Worm (Caenorhabditis elegans) whole organism, late embryonic: ENCODE results near the gene bus-8B.

ENCODE experiments used
- K09A11.1 ChIP-seq: sonication (generic microtip); optimal IDR thresholded peaks from 2 replicates; lab custom pipeline; 2017; ENCODE audit warnings: antibody characterized with exemption, mild to moderate bottlenecking, missing genetic modification characterization, missing compliant biosample characterization; ENCODE audit not compliant: insufficient read depth
- ama-1 ChIP-seq: fragments of 150-350 bp; optimal IDR thresholded peaks from 2 replicates; lab custom pipeline; 2014
- ceh-30 ChIP-seq: fragments of 150-350 bp; optimal IDR thresholded peaks from 2 replicates; lab custom pipeline; 2014; ENCODE audit warnings: missing biosample characterization, missing genetic modification characterization
- ceh-6 ChIP-seq: fragments of 200-800 bp; sonication (Bioruptor generic); optimal IDR thresholded peaks from 2 replicates; lab custom pipeline; 2018; ENCODE audit warnings: mild to moderate bottlenecking, missing genetic modification characterization, missing compliant biosample characterization
- ceh-9 ChIP-seq: sonication (generic microtip); optimal IDR thresholded peaks from 2 replicates; lab custom pipeline; 2016; ENCODE audit warnings: mild to moderate bottlenecking, missing genetic modification characterization, inconsistent platforms, missing compliant biosample characterization
- dve-1 ChIP-seq: sonication (generic microtip); optimal IDR thresholded peaks from 2 replicates; lab custom pipeline; 2017; ENCODE audit warnings: antibody characterized with exemption, mild to moderate bottlenecking, missing genetic modification characterization, missing compliant biosample characterization
- eyg-1 ChIP-seq: sonication (generic microtip); optimal IDR thresholded peaks from 2 replicates; lab custom pipeline; 2016; ENCODE audit warnings: missing genotype, missing genetic modification characterization, missing compliant biosample characterization
- nfya-1 ChIP-seq: sonication (generic microtip); optimal IDR thresholded peaks from 2 replicates; lab custom pipeline; 2017; ENCODE audit warnings: missing genetic modification characterization, mild to moderate bottlenecking, missing compliant biosample characterization, antibody characterized with exemption, moderate library complexity
- nhr-232 ChIP-seq: sonication (generic microtip); optimal IDR thresholded peaks from 2 replicates; lab custom pipeline; 2016; ENCODE audit warnings: missing genetic modification characterization, missing compliant biosample characterization
- pat-9 ChIP-seq: fragments of 200-800 bp; sonication (Bioruptor generic); optimal IDR thresholded peaks from 2 replicates; lab custom pipeline; 2018; ENCODE audit warnings: mild to moderate bottlenecking, missing genetic modification characterization, moderate library complexity, missing compliant biosample characterization
- tbx-2 ChIP-seq: sonication (generic microtip); optimal IDR thresholded peaks from 2 replicates; lab custom pipeline; 2016; ENCODE audit warnings: missing genetic modification characterization, missing compliant biosample characterization
- tbx-7 ChIP-seq: sonication (generic microtip); optimal IDR thresholded peaks from 2 replicates; lab custom pipeline; 2016; ENCODE audit warnings: missing genotype, missing genetic modification characterization, missing compliant biosample characterization
- ttx-3 ChIP-seq: sonication (generic microtip); optimal IDR thresholded peaks from 2 replicates; lab custom pipeline; 2016; ENCODE audit warnings: missing genetic modification reagents, missing genetic modification characterization, missing compliant biosample characterization
- ztf-16 ChIP-seq: sonication (generic microtip); optimal IDR thresholded peaks from 2 replicates; lab custom pipeline; 2017; ENCODE audit warnings: missing genetic modification characterization, missing compliant biosample characterization

DNA sequence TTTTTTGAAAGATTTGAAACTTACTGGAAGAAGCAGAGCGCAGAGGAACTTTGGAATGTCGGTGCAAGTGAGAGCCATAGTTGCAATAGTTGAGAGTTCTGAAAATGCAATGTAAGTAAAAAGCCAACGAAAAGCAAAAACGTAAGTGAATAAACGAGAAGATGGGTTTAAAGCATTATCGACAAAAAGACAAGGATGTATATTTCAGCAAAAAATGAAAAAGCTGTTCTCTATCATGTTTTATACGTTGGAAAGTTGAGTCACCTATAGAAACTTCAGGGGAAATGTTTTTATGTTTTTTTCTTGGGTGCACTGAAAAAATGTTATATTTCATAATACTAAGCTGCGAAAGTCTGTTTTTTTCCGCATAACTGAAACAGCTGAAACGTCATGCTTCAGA is 23.9 kb downstream of the bus-8B start, which contains the start of gene T23F2.5:
- TF ChIP-seq nfya-1 (tag; lab: Kevin White, UChicago) (no peak), tbx-7 (tag; lab: Kevin White, UChicago) (no peak), ttx-3 (tag; lab: Kevin White, UChicago) (no peak), eyg-1 (tag; lab: Kevin White, UChicago) (no peak), K09A11.1 (tag; lab: Kevin White, UChicago) (no peak), ztf-16 (no peak), ama-1 (lab: Kevin White, UChicago) (no peak), pat-9 (tag; lab: Kevin White, UChicago) (no peak), tbx-2 (tag; lab: Kevin White, UChicago) (no peak), dve-1 (tag; lab: Kevin White, UChicago) (no peak), nhr-232 (tag; lab: Kevin White, UChicago) (no peak), ceh-9 (no peak), ceh-30 (no peak), ceh-6 (GFP tag; lab: Kevin White, UChicago) (no peak)
